Fruit fly (Drosophila melanogaster) whole organism, wandering third instar larva: ENCODE results near the gene kek4.
A peak's percentile ranks its signal among the peaks of the same experiment; 100 is the strongest.

Experiments used
- Abd-B ChIP-seq: fragments of >200 bp; optimal IDR thresholded peaks from 2 replicates; lab custom pipeline; 2017; ENCODE audit warnings: missing biosample characterization, missing genetic modification characterization
- CG32264 ChIP-seq: fragments of 200-800 bp; sonication (Bioruptor generic); optimal IDR thresholded peaks from 2 replicates; lab custom pipeline; 2016; ENCODE audit warnings: missing biosample characterization, missing genetic modification characterization
- CG9705 ChIP-seq: fragments of 200-800 bp; sonication (Bioruptor generic); optimal IDR thresholded peaks from 2 replicates; lab custom pipeline; 2018; ENCODE audit warnings: missing biosample characterization, mild to moderate bottlenecking, missing genetic modification characterization
- CrebA ChIP-seq: fragments of 200-800 bp; sonication (Bioruptor generic); optimal IDR thresholded peaks from 2 replicates; lab custom pipeline; 2016; ENCODE audit warnings: missing biosample characterization, mild to moderate bottlenecking, missing genetic modification characterization, borderline replicate concordance
- Dfd ChIP-seq: fragments of >200 bp; optimal IDR thresholded peaks from 2 replicates; lab custom pipeline; 2017; ENCODE audit warnings: missing biosample characterization, missing genetic modification characterization
- Dif ChIP-seq: fragments of 200-275, 200-300 bp; sonication (Bioruptor generic); optimal IDR thresholded peaks from 2 replicates; lab custom pipeline; 2018; ENCODE audit warnings: missing biosample characterization, missing genetic modification characterization; ENCODE audit not compliant: partially characterized antibody
- GATAd ChIP-seq: sonication (Bioruptor generic); optimal IDR thresholded peaks from 2 replicates; lab custom pipeline; 2016; ENCODE audit warnings: missing biosample characterization, missing genetic modification characterization
- HLH106 ChIP-seq: fragments of 200-800 bp; optimal IDR thresholded peaks from 3 replicates; lab custom pipeline; 2019; ENCODE audit warnings: missing biosample characterization, mild to moderate bottlenecking, missing genetic modification characterization, moderate library complexity
- Hnf4 ChIP-seq: fragments of 200-800 bp; sonication (Bioruptor generic); optimal IDR thresholded peaks from 2 replicates; lab custom pipeline; 2016; ENCODE audit warnings: missing biosample characterization, mild to moderate bottlenecking, missing genetic modification characterization
- Hr78 ChIP-seq: fragments of >200 bp; optimal IDR thresholded peaks from 2 replicates; lab custom pipeline; 2017; ENCODE audit warnings: missing biosample characterization, missing genetic modification characterization
- Hr83 ChIP-seq: fragments of 200-300 bp; sonication (Bioruptor generic); optimal IDR thresholded peaks from 2 replicates; lab custom pipeline; 2016; ENCODE audit warnings: missing biosample characterization, mild to moderate bottlenecking, missing genetic modification characterization, moderate library complexity; ENCODE audit not compliant: poor library complexity, severe bottlenecking
- Jra ChIP-seq: sonication (Bioruptor generic); optimal IDR thresholded peaks from 2 replicates; lab custom pipeline; 2016; ENCODE audit warnings: missing biosample characterization, missing genetic modification characterization
- Mio ChIP-seq: sonication (Bioruptor generic); optimal IDR thresholded peaks from 2 replicates; lab custom pipeline; 2016; ENCODE audit warnings: missing biosample characterization, missing genetic modification characterization
- Myc ChIP-seq: fragments of >200 bp; optimal IDR thresholded peaks from 2 replicates; lab custom pipeline; 2017
- N ChIP-seq: fragments of >200 bp; optimal IDR thresholded peaks from 2 replicates; lab custom pipeline; 2018; ENCODE audit warnings: missing biosample characterization, missing external identifiers, missing genetic modification characterization
- OdsH ChIP-seq: fragments of 200-800 bp; sonication (Bioruptor generic); optimal IDR thresholded peaks from 2 replicates; lab custom pipeline; 2016; ENCODE audit warnings: missing biosample characterization, mild to moderate bottlenecking, missing genetic modification characterization
- Rel ChIP-seq, 2 experiments: fragments of 200-800 bp; sonication (Bioruptor generic) in 1 of 2; optimal IDR thresholded peaks; 2 replicates in 1 of 2; 3 replicates in 1 of 2; lab custom pipeline; 2016 to 2019; ENCODE audit warnings: mild to moderate bottlenecking in 2 of 2, missing biosample characterization in 2 of 2, missing genetic modification characterization in 2 of 2, moderate library complexity in 1 of 2
- Sp1 ChIP-seq: fragments of 200-800 bp; sonication (Bioruptor generic); optimal IDR thresholded peaks from 3 replicates; lab custom pipeline; 2019; ENCODE audit warnings: missing biosample characterization, mild to moderate bottlenecking, missing genetic modification characterization, moderate library complexity
- Vsx2 ChIP-seq: fragments of 200-300, 225-300 bp; sonication (Bioruptor generic); optimal IDR thresholded peaks from 2 replicates; lab custom pipeline; 2018; ENCODE audit warnings: missing biosample characterization, missing genetic modification characterization; ENCODE audit not compliant: partially characterized antibody
- br ChIP-seq: fragments of 200-800 bp; sonication (Bioruptor generic); optimal IDR thresholded peaks from 2 replicates; lab custom pipeline; 2016; ENCODE audit warnings: missing biosample characterization, missing genetic modification characterization
- brk ChIP-seq: fragments of 200-800 bp; sonication (Bioruptor generic); optimal IDR thresholded peaks from 2 replicates; lab custom pipeline; 2016; ENCODE audit warnings: missing biosample characterization, mild to moderate bottlenecking, missing genetic modification characterization
- dl ChIP-seq, 2 experiments: fragments of 175-275, 200-275 bp in 1 of 2; fragments of 200-275 bp in 1 of 2; sonication (Bioruptor generic); optimal IDR thresholded peaks; lab custom pipeline; 2018; ENCODE audit warnings: mild to moderate bottlenecking in 2 of 2, missing biosample characterization in 2 of 2, missing genetic modification characterization in 2 of 2, moderate library complexity in 2 of 2; ENCODE audit not compliant: partially characterized antibody in 2 of 2, insufficient read depth in 1 of 2
- dmrt93B ChIP-seq: fragments of 200-800 bp; sonication (Bioruptor generic); optimal IDR thresholded peaks from 2 replicates; lab custom pipeline; 2018; ENCODE audit warnings: missing biosample characterization, mild to moderate bottlenecking, missing genetic modification characterization
- dsf ChIP-seq: sonication (Bioruptor generic); optimal IDR thresholded peaks from 2 replicates; lab custom pipeline; 2016; ENCODE audit warnings: missing biosample characterization, missing genetic modification characterization, borderline replicate concordance
- ey ChIP-seq: fragments of 200-800 bp; sonication (Bioruptor generic); optimal IDR thresholded peaks from 2 replicates; lab custom pipeline; 2016; ENCODE audit warnings: missing biosample characterization, missing genetic modification characterization
- foxo ChIP-seq, 2 experiments: fragments of 200-800 bp; sonication (Bioruptor generic); optimal IDR thresholded peaks; 2 replicates in 1 of 2; 3 replicates in 1 of 2; lab custom pipeline; 2016 to 2017; ENCODE audit warnings: missing biosample characterization in 2 of 2, missing genetic modification characterization in 2 of 2
- fru ChIP-seq: fragments of 200-800 bp; sonication (Bioruptor generic); optimal IDR thresholded peaks from 3 replicates; lab custom pipeline; 2016; ENCODE audit warnings: missing biosample characterization, mild to moderate bottlenecking, missing genetic modification characterization
- h ChIP-seq: fragments of 200-800 bp; sonication (Bioruptor generic); optimal IDR thresholded peaks from 3 replicates; lab custom pipeline; 2016; ENCODE audit warnings: missing biosample characterization, mild to moderate bottlenecking, missing genetic modification characterization
- jim ChIP-seq: fragments of 175-275, 200-325 bp; sonication (Bioruptor generic); optimal IDR thresholded peaks from 2 replicates; lab custom pipeline; 2016; ENCODE audit warnings: missing biosample characterization, mild to moderate bottlenecking, missing genetic modification characterization
- lola ChIP-seq: fragments of >200 bp; optimal IDR thresholded peaks from 2 replicates; lab custom pipeline; 2017; ENCODE audit warnings: missing biosample characterization, missing genetic modification characterization
- pan ChIP-seq: fragments of >200 bp; optimal IDR thresholded peaks from 2 replicates; lab custom pipeline; 2017
- psq ChIP-seq: fragments of 200-800 bp; sonication (Bioruptor generic); optimal IDR thresholded peaks from 3 replicates; lab custom pipeline; 2017; ENCODE audit warnings: missing biosample characterization, mild to moderate bottlenecking, missing genetic modification characterization, moderate library complexity
- rgr ChIP-seq: fragments of 200-800 bp; sonication (Bioruptor generic); optimal IDR thresholded peaks from 3 replicates; lab custom pipeline; 2016; ENCODE audit warnings: missing biosample characterization, mild to moderate bottlenecking, missing genetic modification characterization
- sage ChIP-seq: fragments of 200-800 bp; sonication (Bioruptor generic); optimal IDR thresholded peaks from 2 replicates; lab custom pipeline; 2016; ENCODE audit warnings: missing biosample characterization, mild to moderate bottlenecking, missing genetic modification characterization
- sv ChIP-seq: fragments of 200-800 bp; sonication (Bioruptor generic); optimal IDR thresholded peaks from 3 replicates; lab custom pipeline; 2016; ENCODE audit warnings: missing biosample characterization, missing genetic modification characterization
- tai ChIP-seq: sonication (Bioruptor generic); optimal IDR thresholded peaks from 2 replicates; lab custom pipeline; 2016; ENCODE audit warnings: missing biosample characterization, missing genetic modification characterization
- usp ChIP-seq: fragments of >200 bp; optimal IDR thresholded peaks from 2 replicates; lab custom pipeline; 2017; ENCODE audit warnings: missing biosample characterization, missing genetic modification characterization
- woc ChIP-seq: sonication (Bioruptor generic); optimal IDR thresholded peaks from 2 replicates; lab custom pipeline; 2016; ENCODE audit warnings: missing biosample characterization, mild to moderate bottlenecking, missing genetic modification characterization

The kek4 gene

dm6 chr2L:13219281-13220092 is 4.3 kb upstream of the kek4 start, which contains the start of the genes CG9426 and mRF1:
TSS of gene CG9426 (minus strand) at chr2L:13219923.
TSS of gene mRF1 (plus strand) at chr2L:13219979.
- TF ChIP-seq Myc (lab: Kevin White, UChicago) (no peak), Abd-B (GFP tag; lab: Kevin White, UChicago) (no peak), CrebA (GFP tag; lab: Kevin White, UChicago) (no peak), HLH106 (tag; lab: Kevin White, UChicago) (peak; percentile 20), dmrt93B (no peak), rgr (GFP tag; lab: Kevin White, UChicago) (peak; percentile 41), woc (GFP tag; lab: Kevin White, UChicago) (no peak), lola (GFP tag; lab: Kevin White, UChicago) (no peak), h (GFP tag; lab: Kevin White, UChicago) (peak; percentile 55), Hnf4 (GFP tag; lab: Kevin White, UChicago) (peak; percentile 79), Hr78 (GFP tag; lab: Kevin White, UChicago) (no peak), Vsx2 (GFP tag; lab: Kevin White, UChicago) (no peak), tai (GFP tag; lab: Kevin White, UChicago) (no peak), br (peak; percentile 41), pan (no peak), Dif (GFP tag; lab: Kevin White, UChicago) (no peak), CG32264 (no peak), dsf (GFP tag; lab: Kevin White, UChicago) (no peak), CG9705 (GFP tag; lab: Kevin White, UChicago) (no peak), GATAd (GFP tag; lab: Kevin White, UChicago) (no peak), foxo (GFP tag; optimal IDR thresholded peaks at IDR 0.05; lab: Kevin White, UChicago) (no peak), OdsH (GFP tag; lab: Kevin White, UChicago) (no peak), dl (GFP tag; optimal IDR thresholded peaks at IDR 0.05; lab: Kevin White, UChicago; ENCODE audit: insufficient read depth in 1 of 2, partially characterized antibody in 2 of 2) (no peak), sage (no peak), Sp1 (GFP tag; lab: Kevin White, UChicago) (no peak), Jra (GFP tag; lab: Kevin White, UChicago) (peak; percentile 37), usp (no peak), ey (no peak), sv (GFP tag; lab: Kevin White, UChicago) (no peak), fru (GFP tag; lab: Kevin White, UChicago) (peak; percentile 0), N (GFP tag; lab: Kevin White, UChicago) (no peak), psq (peak; percentile 15), Rel (GFP tag; optimal IDR thresholded peaks at IDR 0.05; lab: Kevin White, UChicago) (no peak), Rel (tag; optimal IDR thresholded peaks at IDR 0.05; lab: Kevin White, UChicago) (peak; percentile 1), Dfd (no peak), brk (GFP tag; lab: Kevin White, UChicago) (no peak), Hr83 (GFP tag; lab: Kevin White, UChicago) (peak; percentile 74), Mio (GFP tag; lab: Kevin White, UChicago) (no peak), jim (GFP tag; lab: Kevin White, UChicago) (no peak)

- TF ChIP-seq foxo (GFP tag; optimal IDR thresholded peaks at IDR 0.05; lab: Kevin White, UChicago) (peak in 1 of 2 experiments; percentile 61), psq (peak; percentile 9), fru (GFP tag; lab: Kevin White, UChicago) (peak; percentile 69), Hnf4 (GFP tag; lab: Kevin White, UChicago) (peak; percentile 82), Myc (lab: Kevin White, UChicago) (peak; percentile 5), Hr83 (GFP tag; lab: Kevin White, UChicago) (peak; percentile 2), br (peak; percentile 64), h (GFP tag; lab: Kevin White, UChicago) (peak; percentile 77), ey (peak; percentile 6), OdsH (GFP tag; lab: Kevin White, UChicago) (peak; percentile 25), woc (GFP tag; lab: Kevin White, UChicago) (peak; percentile 55), jim (GFP tag; lab: Kevin White, UChicago) (peak; percentile 26), HLH106 (tag; lab: Kevin White, UChicago) (peak; percentile 43)
Measured at dm6 chr2L:13215640-13216129, 535 bp upstream of the kek4 start.
